Worm (Caenorhabditis elegans) whole organism, young adult: Measurements from ENCODE around the gene gplb-1.

Experiments
- B0336.3 ChIP-seq: fragments of 200-800 bp; sonication (Bioruptor generic); IDR thresholded peaks from 2 replicates; pipeline ENCODE4 v1.3.6; 2022; ENCODE audit warnings: missing genetic modification characterization, missing compliant biosample characterization
- C17E4.6 ChIP-seq: fragments of 200-800 bp; sonication (Bioruptor generic); IDR thresholded peaks from 2 replicates; pipeline ENCODE4 v1.3.6; 2022; ENCODE audit warnings: missing genetic modification reagents, missing genetic modification characterization, missing compliant biosample characterization
- F22D6.2 ChIP-seq: sonication (generic microtip); optimal IDR thresholded peaks from 2 replicates; lab custom pipeline; 2016; ENCODE audit warnings: mild to moderate bottlenecking, missing genetic modification characterization, missing compliant biosample characterization
- F57A8.1 ChIP-seq: fragments of 200-800 bp; sonication (Bioruptor generic); optimal IDR thresholded peaks from 2 replicates; lab custom pipeline; 2018; ENCODE audit warnings: mild to moderate bottlenecking, missing genetic modification characterization, moderate library complexity, missing compliant biosample characterization
- K11D2.4 ChIP-seq: fragments of 200-800 bp; sonication (Bioruptor generic); IDR thresholded peaks from 2 replicates; pipeline ENCODE4 v1.3.6; 2022; ENCODE audit warnings: missing genetic modification reagents, missing genetic modification characterization, missing compliant biosample characterization
- K12H6.12 ChIP-seq: fragments of 200-800 bp; sonication (Bioruptor generic); optimal IDR thresholded peaks from 2 replicates; lab custom pipeline; 2018; ENCODE audit warnings: mild to moderate bottlenecking, missing genetic modification characterization, missing compliant biosample characterization
- Y53G8AR.9 ChIP-seq: fragments of 200-800 bp; sonication (Bioruptor generic); conservative IDR thresholded peaks from 2 replicates; pipeline ENCODE4 v1.3.6; 2022; ENCODE audit warnings: missing genetic modification reagents, missing genetic modification characterization, missing compliant biosample characterization
- Y56A3A.18 ChIP-seq: fragments of 200-800 bp; sonication (Bioruptor generic); IDR thresholded peaks from 2 replicates; pipeline ENCODE4 v1.3.6; 2022; ENCODE audit warnings: missing genetic modification reagents, missing genetic modification characterization, missing compliant biosample characterization
- Y95B8A.8 ChIP-seq: fragments of 200-800 bp; sonication (Bioruptor generic); IDR thresholded peaks from 2 replicates; pipeline ENCODE4 v1.3.6; 2022; ENCODE audit warnings: missing genetic modification reagents, missing genetic modification characterization, missing compliant biosample characterization
- ZK185.1 ChIP-seq: sonication (generic microtip); optimal IDR thresholded peaks from 2 replicates; lab custom pipeline; 2016; ENCODE audit warnings: mild to moderate bottlenecking, missing genetic modification characterization, missing compliant biosample characterization; ENCODE audit not compliant: poor library complexity, severe bottlenecking
- atf-7 ChIP-seq: sonication (generic microtip); optimal IDR thresholded peaks from 2 replicates; lab custom pipeline; 2017; ENCODE audit warnings: mild to moderate bottlenecking, missing genetic modification characterization, missing compliant biosample characterization
- attf-3 ChIP-seq: fragments of 200-800 bp; sonication (Bioruptor generic); conservative IDR thresholded peaks from 2 replicates; pipeline ENCODE4 v1.3.6; 2022; ENCODE audit warnings: missing genetic modification reagents, missing genetic modification characterization, missing compliant biosample characterization
- cebp-2 ChIP-seq: fragments of 200-800 bp; sonication (Bioruptor generic); IDR thresholded peaks from 2 replicates; pipeline ENCODE4 v1.3.6; 2022; ENCODE audit warnings: missing genetic modification characterization, missing compliant biosample characterization
- ceh-27 ChIP-seq: fragments of 200-800 bp; sonication (Bioruptor generic); optimal IDR thresholded peaks from 2 replicates; lab custom pipeline; 2018; ENCODE audit warnings: mild to moderate bottlenecking, missing genetic modification characterization, moderate library complexity, missing compliant biosample characterization
- chd-7 ChIP-seq: sonication (generic microtip); optimal IDR thresholded peaks from 2 replicates; lab custom pipeline; 2016; ENCODE audit warnings: mild to moderate bottlenecking, missing genetic modification characterization, moderate library complexity, missing compliant biosample characterization
- die-1 ChIP-seq: sonication (generic microtip); optimal IDR thresholded peaks from 2 replicates; lab custom pipeline; 2016; ENCODE audit warnings: missing genotype, mild to moderate bottlenecking, missing genetic modification characterization, missing compliant biosample characterization
- dox-1 ChIP-seq: fragments of 200-800 bp; sonication (Bioruptor generic); IDR thresholded peaks from 2 replicates; pipeline ENCODE4 v1.3.6; 2022; ENCODE audit warnings: missing genetic modification reagents, missing genetic modification characterization, missing compliant biosample characterization
- dpff-1 ChIP-seq: sonication (generic microtip); optimal IDR thresholded peaks from 2 replicates; lab custom pipeline; 2017; ENCODE audit warnings: mild to moderate bottlenecking, missing genetic modification characterization, missing compliant biosample characterization
- ets-4 ChIP-seq: fragments of 200-800 bp; sonication (Bioruptor generic); optimal IDR thresholded peaks from 2 replicates; lab custom pipeline; 2018; ENCODE audit warnings: mild to moderate bottlenecking, missing genetic modification characterization, missing compliant biosample characterization
- gei-17 ChIP-seq: fragments of 200-800 bp; sonication (Bioruptor generic); optimal IDR thresholded peaks from 2 replicates; lab custom pipeline; 2018; ENCODE audit warnings: mild to moderate bottlenecking, missing genetic modification characterization, missing compliant biosample characterization
- hmg-1.2 ChIP-seq: fragments of 200-800 bp; sonication (Bioruptor generic); IDR thresholded peaks from 2 replicates; pipeline ENCODE4 v1.3.6; 2022; ENCODE audit warnings: missing genetic modification reagents, missing genetic modification characterization, missing compliant biosample characterization
- lin-26 ChIP-seq: fragments of 200-800 bp; sonication (Bioruptor generic); IDR thresholded peaks from 2 replicates; pipeline ENCODE4 v1.3.6; 2022; ENCODE audit warnings: missing genetic modification reagents, missing genetic modification characterization, missing compliant biosample characterization
- lin-35 ChIP-seq, 3 experiments: fragments of 150-350 bp in 2 of 3; sonication (generic microtip) in 1 of 3; optimal IDR thresholded peaks; 2 replicates each; lab custom pipeline; 2014 to 2018; ENCODE audit warnings: missing biosample characterization in 3 of 3, missing genetic modification characterization in 3 of 3, missing genetic modification reagents in 3 of 3
- lin-40 ChIP-seq: sonication (generic microtip); optimal IDR thresholded peaks from 2 replicates; lab custom pipeline; 2016; ENCODE audit warnings: missing genetic modification characterization, mild to moderate bottlenecking, missing compliant biosample characterization, missing genotype, missing genetic modification reagents
- lsl-1 ChIP-seq: fragments of 200-800 bp; sonication (Bioruptor generic); optimal IDR thresholded peaks from 2 replicates; lab custom pipeline; 2018; ENCODE audit warnings: mild to moderate bottlenecking, missing genetic modification characterization, moderate library complexity, missing compliant biosample characterization
- madf-10 ChIP-seq: sonication (generic microtip); optimal IDR thresholded peaks from 2 replicates; lab custom pipeline; 2016; ENCODE audit warnings: mild to moderate bottlenecking, missing genetic modification characterization, missing compliant biosample characterization
- madf-6 ChIP-seq: fragments of 200-800 bp; sonication (Bioruptor generic); IDR thresholded peaks from 2 replicates; pipeline ENCODE4 v1.3.6; 2022; ENCODE audit warnings: missing genetic modification reagents, missing genetic modification characterization, missing compliant biosample characterization
- mel-28 ChIP-seq: sonication (generic microtip); optimal IDR thresholded peaks from 2 replicates; lab custom pipeline; 2016; ENCODE audit warnings: borderline replicate concordance, mild to moderate bottlenecking, missing genetic modification characterization, missing compliant biosample characterization
- nfyb-1 ChIP-seq: fragments of 200-800 bp; sonication (Bioruptor generic); IDR thresholded peaks from 2 replicates; pipeline ENCODE4 v1.3.6; 2022; ENCODE audit warnings: missing genetic modification reagents, missing genetic modification characterization, missing compliant biosample characterization
- nhr-120 ChIP-seq: fragments of 200-800 bp; sonication (Bioruptor generic); IDR thresholded peaks from 2 replicates; pipeline ENCODE4 v1.3.6; 2022; ENCODE audit warnings: missing genetic modification characterization, missing compliant biosample characterization
- nhr-90 ChIP-seq: sonication (generic microtip); optimal IDR thresholded peaks from 2 replicates; lab custom pipeline; 2016; ENCODE audit warnings: missing genotype, mild to moderate bottlenecking, missing genetic modification characterization, missing compliant biosample characterization
- rec-8 ChIP-seq, 2 experiments: sonication (generic microtip); optimal IDR thresholded peaks; 2 replicates each; lab custom pipeline; 2016; ENCODE audit warnings: mild to moderate bottlenecking in 2 of 2, missing genetic modification characterization in 2 of 2, missing genetic modification reagents in 2 of 2, missing genotype in 2 of 2, missing biosample characterization in 1 of 2, missing compliant biosample characterization in 1 of 2, moderate library complexity in 1 of 2
- snpc-3.4 ChIP-seq: sonication (generic microtip); optimal IDR thresholded peaks from 2 replicates; lab custom pipeline; 2017; ENCODE audit warnings: missing genetic modification characterization, mild to moderate bottlenecking, missing compliant biosample characterization, antibody characterized with exemption, moderate library complexity, missing genotype, missing genetic modification reagents
- snpc-4 ChIP-seq, 5 experiments: fragments of 150-350 bp in 1 of 5; sonication (generic microtip) in 4 of 5; optimal IDR thresholded peaks; 2 replicates each; lab custom pipeline; 2014 to 2018; ENCODE audit warnings: missing genetic modification characterization in 5 of 5, missing biosample characterization in 3 of 5, antibody characterized with exemption in 2 of 5, mild to moderate bottlenecking in 2 of 5, missing compliant biosample characterization in 2 of 5, missing genotype in 2 of 5, moderate library complexity in 2 of 5, missing genetic modification reagents in 1 of 5
- sptf-2 ChIP-seq: fragments of 200-800 bp; sonication (Bioruptor generic); optimal IDR thresholded peaks from 2 replicates; lab custom pipeline; 2018; ENCODE audit warnings: mild to moderate bottlenecking, missing genetic modification characterization, missing compliant biosample characterization
- tbp1 ChIP-seq: fragments of 200-800 bp; sonication (Bioruptor generic); optimal IDR thresholded peaks from 2 replicates; lab custom pipeline; 2018; ENCODE audit warnings: mild to moderate bottlenecking, missing genetic modification characterization, missing compliant biosample characterization
- tbx-9 ChIP-seq: sonication (generic microtip); optimal IDR thresholded peaks from 2 replicates; lab custom pipeline; 2016; ENCODE audit warnings: borderline replicate concordance, missing genetic modification characterization, inconsistent platforms, missing compliant biosample characterization
- unc-130 ChIP-seq: sonication (generic microtip); optimal IDR thresholded peaks from 2 replicates; lab custom pipeline; 2016; ENCODE audit warnings: missing genetic modification reagents, missing genetic modification characterization, missing compliant biosample characterization
- xnd-1 ChIP-seq: sonication (generic microtip); optimal IDR thresholded peaks from 2 replicates; lab custom pipeline; 2016; ENCODE audit warnings: missing genotype, missing genetic modification reagents, missing genetic modification characterization, missing compliant biosample characterization
- ztf-22 ChIP-seq: fragments of 200-800 bp; sonication (Bioruptor generic); optimal IDR thresholded peaks from 2 replicates; lab custom pipeline; 2018; ENCODE audit warnings: mild to moderate bottlenecking, missing genetic modification characterization, moderate library complexity, missing compliant biosample characterization
- ztf-25 ChIP-seq: fragments of 200-800 bp; sonication (Bioruptor generic); IDR thresholded peaks from 2 replicates; pipeline ENCODE4 v1.3.6; 2022; ENCODE audit warnings: missing genetic modification reagents, missing genetic modification characterization, missing compliant biosample characterization
- ztf-3 ChIP-seq: fragments of 200-800 bp; sonication (Bioruptor generic); optimal IDR thresholded peaks from 2 replicates; lab custom pipeline; 2018; ENCODE audit warnings: mild to moderate bottlenecking, missing genetic modification characterization, missing compliant biosample characterization
- ztf-6 ChIP-seq: fragments of 200-800 bp; sonication (Bioruptor generic); IDR thresholded peaks from 2 replicates; pipeline ENCODE4 v1.3.6; 2022; ENCODE audit warnings: missing genetic modification reagents, missing genetic modification characterization, missing compliant biosample characterization

The gplb-1 gene

ce11 chrV:8470906-8471305, at the start of gene gplb-1:
gplb-1 (minus strand) TSS chrV:8471242.
- TF ChIP-seq rec-8 (tag; optimal IDR thresholded peaks at IDR 0.05; lab: Kevin White, UChicago) (no peak), F57A8.1 (GFP tag; lab: Kevin White, UChicago) (no peak), nhr-120 (no peak), madf-10 (tag; lab: Kevin White, UChicago) (no peak)

DNA sequence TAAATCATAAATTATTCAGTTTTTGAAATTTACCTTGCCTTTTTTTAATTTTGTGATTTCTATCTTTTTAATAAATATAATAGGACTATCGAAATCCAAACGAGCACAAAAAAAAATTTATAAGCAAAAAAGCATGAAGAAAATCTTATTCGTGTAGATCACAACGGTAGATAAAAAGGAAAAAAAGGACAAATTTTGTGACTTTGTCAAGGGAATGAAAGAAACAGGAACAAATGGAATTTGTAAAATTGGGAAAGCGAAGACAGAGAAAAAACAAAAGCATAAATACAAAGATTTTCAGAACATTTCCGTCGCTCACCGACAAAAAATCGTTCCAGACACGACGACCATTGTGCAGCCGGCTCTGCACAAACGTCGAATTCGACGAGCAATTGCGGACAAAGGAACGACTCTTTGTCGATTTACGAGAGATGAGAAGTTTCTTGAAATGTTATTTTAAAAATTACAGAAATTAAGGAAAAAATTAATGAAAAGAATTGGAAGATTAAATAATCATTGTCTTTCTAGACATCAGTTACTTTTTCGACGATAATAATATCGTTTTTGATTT, 47.9 kb upstream of the gplb-1 start, which contains the start of gene F45F2.10:
F45F2.10 (minus strand) TSS at position 51 of the 571 bp plus-strand sequence.
- TF ChIP-seq tbp1 (GFP tag; lab: Kevin White, UChicago) (peak; percentile 17), ztf-22 (GFP tag; lab: Kevin White, UChicago) (no peak), sptf-2 (GFP tag; lab: Kevin White, UChicago) (no peak), nhr-120 (no peak), K12H6.12 (tag; lab: Kevin White, UChicago) (no peak), dox-1 (GFP tag; lab: Robert Waterston, UW) (peak; percentile 41; the same call in 1 of the 2 replicates), ztf-25 (GFP tag; lab: Robert Waterston, UW) (no peak), dpff-1 (tag; lab: Kevin White, UChicago) (no peak), tbx-9 (no peak), K11D2.4 (GFP tag; lab: Robert Waterston, UW) (no peak), ets-4 (GFP tag; lab: Kevin White, UChicago) (no peak)
- TF ChIP-seq, all 124 proteins: peak for 2

DNA sequence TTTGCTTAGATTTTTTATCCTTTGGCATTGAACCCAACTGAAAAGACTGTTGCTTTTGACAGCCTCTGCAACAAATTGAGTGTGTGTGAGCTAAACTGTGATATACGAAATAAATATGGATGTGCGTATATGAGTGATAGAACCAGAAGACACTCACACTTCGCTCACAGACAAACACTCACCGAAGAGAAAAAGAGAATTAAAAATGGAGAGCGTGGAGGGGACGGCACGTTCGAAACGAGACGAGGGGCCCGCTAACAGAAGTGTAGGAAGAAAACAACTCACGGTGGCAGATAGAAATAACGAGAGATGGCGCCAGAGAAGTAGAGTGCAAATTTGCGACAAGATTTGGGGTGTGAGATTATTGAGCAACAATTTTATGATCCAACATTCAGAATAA, 47.2 kb upstream of the gplb-1 start:
- TF ChIP-seq Y95B8A.8 (GFP tag; lab: Robert Waterston, UW) (no peak), gei-17 (GFP tag; lab: Kevin White, UChicago) (no peak), hmg-1.2 (GFP tag; lab: Robert Waterston, UW) (peak; percentile 35; the same call in 1 of the 2 replicates), ZK185.1 (tag; lab: Kevin White, UChicago) (no peak), chd-7 (no peak), F22D6.2 (tag; lab: Kevin White, UChicago) (no peak), snpc-4 (GFP tag; optimal IDR thresholded peaks at IDR 0.05; lab: Kevin White, UChicago) (peak; percentile 21), snpc-4 (tag; optimal IDR thresholded peaks at IDR 0.05; lab: Kevin White, UChicago) (peak in 1 of 4 experiments; percentile 12), ztf-6 (GFP tag; lab: Robert Waterston, UW) (no peak), C17E4.6 (GFP tag; lab: Robert Waterston, UW) (no peak), ztf-22 (GFP tag; lab: Kevin White, UChicago) (no peak), snpc-3.4 (peak; percentile 14), cebp-2 (GFP tag; lab: Robert Waterston, UW) (no peak), attf-3 (GFP tag; lab: Robert Waterston, UW) (no peak), nhr-90 (tag; lab: Kevin White, UChicago) (no peak), lsl-1 (GFP tag; lab: Kevin White, UChicago) (peak; percentile 14), lin-26 (no peak), B0336.3 (GFP tag; lab: Robert Waterston, UW) (no peak), die-1 (no peak), dpff-1 (tag; lab: Kevin White, UChicago) (peak; percentile 33), Y56A3A.18 (GFP tag; lab: Robert Waterston, UW) (no peak), lin-35 (GFP tag; optimal IDR thresholded peaks at IDR 0.05; lab: Kevin White, UChicago) (no peak), atf-7 (no peak), nfyb-1 (GFP tag; lab: Robert Waterston, UW) (no peak), ceh-27 (GFP tag; lab: Kevin White, UChicago) (peak; percentile 40), K12H6.12 (tag; lab: Kevin White, UChicago) (peak; percentile 7), unc-130 (GFP tag; lab: Kevin White, UChicago) (no peak), ztf-3 (GFP tag; lab: Kevin White, UChicago) (no peak), dox-1 (GFP tag; lab: Robert Waterston, UW) (peak; percentile 36; the same call in 1 of the 2 replicates), xnd-1 (tag; lab: Kevin White, UChicago) (peak; percentile 18), lin-40 (tag; lab: Kevin White, UChicago) (no peak), rec-8 (tag; optimal IDR thresholded peaks at IDR 0.05; lab: Kevin White, UChicago) (no peak), Y53G8AR.9 (GFP tag; lab: Robert Waterston, UW) (no peak), madf-6 (GFP tag; lab: Robert Waterston, UW) (no peak), mel-28 (tag; lab: Kevin White, UChicago) (no peak)
